Worm (Caenorhabditis elegans) whole organism, mixed stage, embryonic: ENCODE results near the gene R04B5.1.
A peak's percentile ranks its signal among the peaks of the same experiment; 100 is the strongest.

ENCODE experiments used
- bed-3 ChIP-seq: fragments of 200-800 bp; sonication (Bioruptor generic); optimal IDR thresholded peaks from 3 replicates; lab custom pipeline; 2018; ENCODE audit warnings: mild to moderate bottlenecking, missing genetic modification characterization, moderate library complexity, missing compliant biosample characterization
- ceh-39 ChIP-seq: fragments of 150-350 bp; optimal IDR thresholded peaks from 2 replicates; lab custom pipeline; 2014; ENCODE audit warnings: missing biosample characterization, missing genetic modification characterization
- ceh-43 ChIP-seq: fragments of 200-800 bp; sonication (Bioruptor generic); optimal IDR thresholded peaks from 2 replicates; lab custom pipeline; 2018; ENCODE audit warnings: mild to moderate bottlenecking, missing genetic modification characterization, moderate library complexity, missing compliant biosample characterization
- ceh-83 ChIP-seq: fragments of 200-800 bp; sonication (Bioruptor generic); optimal IDR thresholded peaks from 2 replicates; lab custom pipeline; 2018; ENCODE audit warnings: mild to moderate bottlenecking, missing genetic modification characterization, missing compliant biosample characterization
- ces-1 ChIP-seq: fragments of 150-350 bp; optimal IDR thresholded peaks from 2 replicates; lab custom pipeline; 2014; ENCODE audit warnings: missing biosample characterization, missing genetic modification reagents, missing genetic modification characterization
- cnd-1 ChIP-seq: fragments of 200-800 bp; sonication (Bioruptor generic); optimal IDR thresholded peaks from 2 replicates; lab custom pipeline; 2018; ENCODE audit warnings: mild to moderate bottlenecking, missing genetic modification characterization, missing compliant biosample characterization
- drap-1 ChIP-seq: fragments of 200-800 bp; sonication (Bioruptor generic); optimal IDR thresholded peaks from 3 replicates; lab custom pipeline; 2018; ENCODE audit warnings: mild to moderate bottlenecking, missing genetic modification characterization, missing compliant biosample characterization
- elt-1 ChIP-seq: sonication (generic microtip); optimal IDR thresholded peaks from 2 replicates; lab custom pipeline; 2017; ENCODE audit warnings: missing genetic modification characterization, mild to moderate bottlenecking, missing compliant biosample characterization, antibody characterized with exemption, moderate library complexity, borderline replicate concordance; ENCODE audit not compliant: insufficient read depth
- flh-1 ChIP-seq: fragments of 200-800 bp; sonication (Bioruptor generic); optimal IDR thresholded peaks from 2 replicates; lab custom pipeline; 2018; ENCODE audit warnings: mild to moderate bottlenecking, missing genetic modification characterization, moderate library complexity, missing compliant biosample characterization
- ham-2 ChIP-seq: fragments of 200-800 bp; sonication (Bioruptor generic); optimal IDR thresholded peaks from 2 replicates; lab custom pipeline; 2018; ENCODE audit warnings: mild to moderate bottlenecking, missing genetic modification characterization, missing compliant biosample characterization
- hlh-1 ChIP-seq: fragments of 150-350 bp; optimal IDR thresholded peaks from 2 replicates; lab custom pipeline; 2014; ENCODE audit warnings: missing biosample characterization, missing genetic modification reagents, missing genetic modification characterization
- lin-13 ChIP-seq: fragments of 150-350 bp; optimal IDR thresholded peaks from 2 replicates; lab custom pipeline; 2014; ENCODE audit warnings: missing biosample characterization, missing genetic modification characterization
- lin-32 ChIP-seq: fragments of 200-800 bp; sonication (Bioruptor generic); optimal IDR thresholded peaks from 2 replicates; lab custom pipeline; 2018; ENCODE audit warnings: mild to moderate bottlenecking, missing genetic modification characterization, missing compliant biosample characterization
- lsy-2 ChIP-seq: fragments of 150-350 bp; optimal IDR thresholded peaks from 2 replicates; lab custom pipeline; 2014; ENCODE audit warnings: missing biosample characterization, missing genetic modification characterization
- mab-5 ChIP-seq: fragments of 150-350 bp; optimal IDR thresholded peaks from 2 replicates; lab custom pipeline; 2014; ENCODE audit warnings: missing biosample characterization, missing genetic modification characterization
- mls-2 ChIP-seq: sonication (generic microtip); optimal IDR thresholded peaks from 2 replicates; lab custom pipeline; 2016; ENCODE audit warnings: mild to moderate bottlenecking, missing genetic modification characterization, moderate library complexity, missing compliant biosample characterization
- nhr-12 ChIP-seq: fragments of 150-350 bp; optimal IDR thresholded peaks from 2 replicates; lab custom pipeline; 2014; ENCODE audit warnings: missing biosample characterization, missing genetic modification characterization
- nhr-2 ChIP-seq: fragments of 150-350 bp; optimal IDR thresholded peaks from 2 replicates; lab custom pipeline; 2014; ENCODE audit warnings: missing biosample characterization, missing genetic modification characterization
- nhr-237 ChIP-seq: fragments of 150-350 bp; optimal IDR thresholded peaks from 2 replicates; lab custom pipeline; 2014; ENCODE audit warnings: missing biosample characterization, missing genetic modification characterization
- nhr-28 ChIP-seq: fragments of 150-350 bp; optimal IDR thresholded peaks from 2 replicates; lab custom pipeline; 2014; ENCODE audit warnings: missing biosample characterization, missing genetic modification characterization
- nhr-76 ChIP-seq: sonication (generic microtip); optimal IDR thresholded peaks from 2 replicates; lab custom pipeline; 2017; ENCODE audit warnings: missing biosample characterization, missing genetic modification characterization
- pha-4 ChIP-seq: fragments of 150-350 bp; optimal IDR thresholded peaks from 2 replicates; lab custom pipeline; 2018; ENCODE audit warnings: missing biosample characterization, missing genetic modification reagents, missing genetic modification characterization
- sem-2 ChIP-seq: fragments of 200-800 bp; sonication (Bioruptor generic); optimal IDR thresholded peaks from 2 replicates; lab custom pipeline; 2018; ENCODE audit warnings: mild to moderate bottlenecking, missing genetic modification characterization, missing compliant biosample characterization
- snpc-4 ChIP-seq: fragments of 150-350 bp; optimal IDR thresholded peaks from 2 replicates; lab custom pipeline; 2014; ENCODE audit warnings: missing biosample characterization, missing genetic modification characterization
- sptf-1 ChIP-seq: sonication (generic microtip); optimal IDR thresholded peaks from 2 replicates; lab custom pipeline; 2017; ENCODE audit warnings: mild to moderate bottlenecking, missing genetic modification characterization, moderate library complexity, missing compliant biosample characterization
- tbx-8 ChIP-seq: fragments of 200-800 bp; sonication (Bioruptor generic); optimal IDR thresholded peaks from 2 replicates; lab custom pipeline; 2018; ENCODE audit warnings: mild to moderate bottlenecking, missing genetic modification characterization, moderate library complexity, missing compliant biosample characterization
- unc-120 ChIP-seq: sonication (generic microtip); optimal IDR thresholded peaks from 2 replicates; lab custom pipeline; 2017; ENCODE audit warnings: missing genetic modification characterization, missing compliant biosample characterization; ENCODE audit not compliant: poor library complexity, severe bottlenecking
- unc-39 ChIP-seq: fragments of 150-350 bp; optimal IDR thresholded peaks from 2 replicates; lab custom pipeline; 2014; ENCODE audit warnings: missing biosample characterization, missing genetic modification characterization
- unc-62 ChIP-seq: fragments of 150-350 bp; optimal IDR thresholded peaks from 2 replicates; lab custom pipeline; 2014; ENCODE audit warnings: missing biosample characterization, missing genetic modification reagents, missing genetic modification characterization
- ztf-11 ChIP-seq: fragments of 150-350 bp; optimal IDR thresholded peaks from 2 replicates; lab custom pipeline; 2014; ENCODE audit warnings: missing biosample characterization, missing genetic modification characterization

The R04B5.1 gene

DNA sequence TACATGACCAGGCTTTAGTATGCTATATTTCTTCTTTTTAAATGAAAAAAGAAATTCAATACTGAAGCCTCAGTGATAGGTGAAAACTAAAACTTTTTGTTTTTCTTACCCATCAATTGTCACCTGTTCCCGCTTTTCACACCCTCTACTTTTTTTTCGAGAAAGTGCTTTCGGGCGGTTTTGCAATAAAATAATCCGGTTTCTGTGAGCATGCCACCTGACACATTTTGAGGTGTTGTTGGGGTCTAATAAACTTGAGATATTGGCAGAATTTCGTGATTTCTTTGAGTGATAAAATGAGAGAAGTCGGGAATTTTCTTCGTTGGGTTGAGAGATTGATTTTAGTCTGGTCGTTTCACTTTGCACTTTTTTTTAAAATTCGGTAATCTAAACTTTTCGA is 18.1 kb downstream of the R04B5.1 start:
- TF ChIP-seq hlh-1 (tag; lab: Kevin White, UChicago) (peak; percentile 68), ceh-43 (no peak), nhr-12 (tag; lab: Kevin White, UChicago) (no peak), nhr-28 (tag; lab: Kevin White, UChicago) (no peak), ces-1 (GFP tag; lab: Kevin White, UChicago) (no peak), unc-120 (tag; lab: Kevin White, UChicago) (peak; percentile 4), tbx-8 (GFP tag; lab: Kevin White, UChicago) (no peak), sptf-1 (tag; lab: Kevin White, UChicago) (no peak), pha-4 (no peak), ceh-39 (tag; lab: Kevin White, UChicago) (no peak), ceh-83 (GFP tag; lab: Kevin White, UChicago) (no peak)

ce11 chrV:10058748-10059147 is 19.4 kb downstream of the R04B5.1 start:
- no peak for TF ChIP-seq ztf-11 (tag; lab: Kevin White, UChicago)
- no peak for TF ChIP-seq snpc-4 (tag; lab: Kevin White, UChicago)
- TF ChIP-seq drap-1 (GFP tag; lab: Kevin White, UChicago): no peak
- no peak for TF ChIP-seq nhr-237
- TF ChIP-seq cnd-1 (tag; lab: Kevin White, UChicago): no peak
- TF ChIP-seq mls-2: no peak
- TF ChIP-seq nhr-2 (tag; lab: Kevin White, UChicago): no peak

ce11 chrV:10054872-10055271 is 23.3 kb downstream of the R04B5.1 start, which contains the start of gene yif-1:
yif-1 (minus strand) TSS chrV:10054913.
- TF ChIP-seq sptf-1 (tag; lab: Kevin White, UChicago) (no peak), ces-1 (GFP tag; lab: Kevin White, UChicago) (peak; percentile 88), lsy-2 (tag; lab: Kevin White, UChicago) (peak; percentile 88), mab-5 (tag; lab: Kevin White, UChicago) (no peak)

- TF ChIP-seq sem-2 (GFP tag; lab: Kevin White, UChicago): no peak
- TF ChIP-seq lin-13 (tag; lab: Kevin White, UChicago): no peak
- no peak for TF ChIP-seq lsy-2 (tag; lab: Kevin White, UChicago)
- no peak for TF ChIP-seq flh-1 (GFP tag; lab: Kevin White, UChicago)
- no peak for TF ChIP-seq nhr-76
- TF ChIP-seq nhr-12 (tag; lab: Kevin White, UChicago): no peak
- no peak for TF ChIP-seq ceh-83 (GFP tag; lab: Kevin White, UChicago)
- TF ChIP-seq unc-39 (tag; lab: Kevin White, UChicago): no peak
- TF ChIP-seq bed-3: no peak
- no peak for TF ChIP-seq pha-4
Measured at ce11 chrV:10051855-10052254, 26.3 kb downstream of the R04B5.1 start, which contains the start of gene str-118. str-118 (plus strand) TSS chrV:10052155.

- TF ChIP-seq cnd-1 (tag; lab: Kevin White, UChicago): no peak
- TF ChIP-seq drap-1 (GFP tag; lab: Kevin White, UChicago): no peak
- TF ChIP-seq ceh-43: no peak
- TF ChIP-seq snpc-4 (tag; lab: Kevin White, UChicago): no peak
- no peak for TF ChIP-seq lin-32 (GFP tag; lab: Kevin White, UChicago)
- no peak for TF ChIP-seq ham-2
- TF ChIP-seq sptf-1 (tag; lab: Kevin White, UChicago): no peak
- TF ChIP-seq mab-5 (tag; lab: Kevin White, UChicago): no peak
- no peak for TF ChIP-seq unc-39 (tag; lab: Kevin White, UChicago)
- no peak for TF ChIP-seq nhr-237
- TF ChIP-seq unc-120 (tag; lab: Kevin White, UChicago): no peak
- no peak for TF ChIP-seq hlh-1 (tag; lab: Kevin White, UChicago)
- TF ChIP-seq unc-62 (GFP tag; lab: Kevin White, UChicago): no peak
- TF ChIP-seq nhr-2 (tag; lab: Kevin White, UChicago): no peak
- TF ChIP-seq pha-4: no peak
- no peak for TF ChIP-seq nhr-76
Measured at ce11 chrV:10047189-10047588, 31.0 kb downstream of the R04B5.1 start.

DNA sequence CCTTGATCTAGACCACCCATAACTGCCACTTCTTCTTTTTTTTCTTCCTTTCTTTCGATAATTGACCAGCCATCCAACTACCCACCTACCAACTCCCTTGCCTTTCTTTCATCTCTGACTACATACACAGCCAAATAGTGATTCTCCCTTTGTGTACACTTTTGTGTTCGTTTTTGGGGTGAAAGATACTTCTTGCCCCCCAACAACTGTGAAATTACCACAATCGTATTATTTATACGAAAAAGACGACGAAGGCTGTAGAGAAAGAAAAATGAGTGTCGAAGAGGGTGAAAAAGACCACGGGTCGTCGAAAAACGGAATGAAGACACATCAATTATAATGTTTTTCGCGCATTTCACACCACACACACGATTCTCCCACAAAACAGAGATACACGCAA is 31.6 kb downstream of the R04B5.1 start:
- TF ChIP-seq ham-2 (no peak), ces-1 (GFP tag; lab: Kevin White, UChicago) (peak; percentile 10), elt-1 (tag; lab: Kevin White, UChicago) (no peak), nhr-76 (no peak), nhr-2 (tag; lab: Kevin White, UChicago) (no peak)
